Worm (Caenorhabditis elegans): ENCODE measurements around the gene num-1.

num-1 gene

DNA sequence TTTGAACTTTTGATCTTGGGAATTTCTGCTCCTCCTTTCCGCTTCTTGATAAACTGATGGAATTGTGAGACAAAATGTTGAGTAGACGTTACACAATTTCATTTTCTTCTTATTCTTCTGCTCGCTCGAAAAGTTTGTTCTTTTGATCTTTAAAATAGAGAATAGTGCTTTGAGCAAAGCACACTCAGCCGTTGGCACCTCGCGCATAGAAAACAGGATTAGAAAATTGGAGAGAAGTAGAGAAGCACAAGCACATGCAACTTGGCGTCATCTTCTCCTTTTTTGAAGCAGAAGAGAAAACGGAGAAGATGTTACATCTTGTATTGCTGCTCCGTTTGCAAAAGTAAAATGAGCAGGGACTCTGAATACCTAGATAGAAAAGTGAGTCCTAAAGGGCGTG lies 47.4 kb upstream of the num-1 start (continued):
- TF ChIP-seq madf-5 (GFP tag; IDR thresholded peaks at IDR 0.05) = no peak
- TF ChIP-seq daf-8 (GFP tag; IDR thresholded peaks at IDR 0.05) = no peak
- TF ChIP-seq mxl-2 (GFP tag; conservative IDR thresholded peaks at IDR 0.05) = no peak
- TF ChIP-seq nhr-102 (tag; optimal IDR thresholded peaks at IDR 0.05) = no peak
- no peak for TF ChIP-seq nhr-6 (tag; optimal IDR thresholded peaks at IDR 0.05)
- TF ChIP-seq nhr-111 (GFP tag; optimal IDR thresholded peaks at IDR 0.05) = no peak
- TF ChIP-seq vab-7 (GFP tag; IDR thresholded peaks at IDR 0.05) = no peak; the same call in 1 of the 2 replicates
- peak; percentile 15 for TF ChIP-seq T20F7.1 (GFP tag; optimal IDR thresholded peaks at IDR 0.05)
- 0 out of 2 replicates have a peak, but pooled peaks have one; percentile 19 for TF ChIP-seq lin-38 (GFP tag; IDR thresholded peaks at IDR 0.05)
- no peak for TF ChIP-seq gei-8 (GFP tag; optimal IDR thresholded peaks at IDR 0.05)
- TF ChIP-seq nhr-237 (tag; optimal IDR thresholded peaks at IDR 0.05) = no peak
- TF ChIP-seq lin-13 (GFP tag; optimal IDR thresholded peaks at IDR 0.05) = no peak
- TF ChIP-seq hlh-30 (tag; optimal IDR thresholded peaks at IDR 0.05; ENCODE audit: insufficient read depth) = peak; percentile 84
- no peak for TF ChIP-seq T26A8.4 (GFP tag; IDR thresholded peaks at IDR 0.05)
- TF ChIP-seq mes-2 (tag; optimal IDR thresholded peaks at IDR 0.05; ENCODE audit: poor library complexity, severe bottlenecking) = no peak
- no peak for TF ChIP-seq zfp-3 (GFP tag; conservative IDR thresholded peaks at IDR 0.05)
- no peak for TF ChIP-seq dmd-9 (GFP tag; IDR thresholded peaks at IDR 0.05)
- TF ChIP-seq lin-15B (tag; optimal IDR thresholded peaks at IDR 0.05) = no peak
- no peak for TF ChIP-seq daf-19 (GFP tag; conservative IDR thresholded peaks at IDR 0.05)
- no peak for TF ChIP-seq F26F4.8 (GFP tag; conservative IDR thresholded peaks at IDR 0.05)
- peak; percentile 39 for TF ChIP-seq F37D6.2 (tag; optimal IDR thresholded peaks at IDR 0.05)
- no peak for TF ChIP-seq nhr-42 (GFP tag; IDR thresholded peaks at IDR 0.05)
- TF ChIP-seq hif-1 (tag; optimal IDR thresholded peaks at IDR 0.05) = peak in 1 of 2 experiments; percentile 70
- no peak for TF ChIP-seq ama-1 (optimal IDR thresholded peaks at IDR 0.05)
- TF ChIP-seq ztf-11 (tag; optimal IDR thresholded peaks at IDR 0.05) = no peak
- TF ChIP-seq lsy-2 (tag; optimal IDR thresholded peaks at IDR 0.05) = peak; percentile 24 to 74
- TF ChIP-seq nhr-41 (GFP tag; IDR thresholded peaks at IDR 0.05) = no peak
- TF ChIP-seq nhr-77 (tag; optimal IDR thresholded peaks at IDR 0.05) = no peak
- TF ChIP-seq zip-2 (tag; optimal IDR thresholded peaks at IDR 0.05) = no peak
- peak; percentile 40 for TF ChIP-seq nhr-48 (tag; optimal IDR thresholded peaks at IDR 0.05)
- TF ChIP-seq egl-27 (tag; optimal IDR thresholded peaks at IDR 0.05) = no peak
- no peak for TF ChIP-seq pha-4 (GFP tag; IDR thresholded peaks at IDR 0.05)
- TF ChIP-seq pha-4 (tag; optimal IDR thresholded peaks at IDR 0.05) = no peak
- no peak for TF ChIP-seq dpl-1 (GFP tag; optimal IDR thresholded peaks at IDR 0.05)
- no peak for TF ChIP-seq snpc-4 (tag; optimal IDR thresholded peaks at IDR 0.05)
- TF ChIP-seq nhr-25 (tag; optimal IDR thresholded peaks at IDR 0.05; ENCODE audit: borderline replicate concordance, insufficient read depth) = no peak
- peak; percentile 43 for TF ChIP-seq hlh-11 (tag; optimal IDR thresholded peaks at IDR 0.05)
- TF ChIP-seq dmd-8 (GFP tag; IDR thresholded peaks at IDR 0.05) = no peak
- TF ChIP-seq daf-12 (tag; optimal IDR thresholded peaks at IDR 0.05) = no peak
- TF ChIP-seq skn-1 (tag; optimal IDR thresholded peaks at IDR 0.05) = no peak
- TF ChIP-seq aha-1 (tag) = peak; percentile 82
- no peak for TF ChIP-seq ZK337.2 (GFP tag; IDR thresholded peaks at IDR 0.05)
- no peak for TF ChIP-seq ceh-82 (tag; optimal IDR thresholded peaks at IDR 0.05)
- TF ChIP-seq attf-4 (tag; optimal IDR thresholded peaks at IDR 0.05) = no peak
- no peak for TF ChIP-seq R02D3.7 (tag; optimal IDR thresholded peaks at IDR 0.05)
- TF ChIP-seq mdl-1 (tag; optimal IDR thresholded peaks at IDR 0.05) = peak; percentile 20 to 86
- no peak for TF ChIP-seq spr-1 (tag; optimal IDR thresholded peaks at IDR 0.05)
- no peak for TF ChIP-seq ZK546.5 (tag; optimal IDR thresholded peaks at IDR 0.05)
- TF ChIP-seq nhr-11 (tag; optimal IDR thresholded peaks at IDR 0.05) = peak; percentile 43
